Worm (Caenorhabditis elegans) whole organism, young adult: ENCODE results near the gene T28B11.1.

Experiments
- B0035.1 ChIP-seq: sonication (generic microtip); optimal IDR thresholded peaks from 2 replicates; lab custom pipeline; 2016; ENCODE audit warnings: missing genetic modification characterization, mild to moderate bottlenecking, missing compliant biosample characterization, missing genotype, missing genetic modification reagents
- C06A6.2 ChIP-seq: fragments of 200-800 bp; sonication (Bioruptor generic); conservative IDR thresholded peaks from 2 replicates; pipeline ENCODE4 v1.3.6; 2022; ENCODE audit warnings: missing genetic modification characterization, missing compliant biosample characterization
- F10E7.11 ChIP-seq: sonication (generic microtip); optimal IDR thresholded peaks from 2 replicates; lab custom pipeline; 2017; ENCODE audit warnings: mild to moderate bottlenecking, missing genetic modification characterization, moderate library complexity, missing compliant biosample characterization
- F22D6.2 ChIP-seq: sonication (generic microtip); optimal IDR thresholded peaks from 2 replicates; lab custom pipeline; 2016; ENCODE audit warnings: mild to moderate bottlenecking, missing genetic modification characterization, missing compliant biosample characterization
- F23B12.7 ChIP-seq: sonication (generic microtip); optimal IDR thresholded peaks from 2 replicates; lab custom pipeline; 2017; ENCODE audit warnings: missing genetic modification characterization, mild to moderate bottlenecking, missing compliant biosample characterization, antibody characterized with exemption, moderate library complexity; ENCODE audit not compliant: insufficient read depth
- F33H1.4 ChIP-seq: fragments of 200-800 bp; sonication (Bioruptor generic); IDR thresholded peaks from 2 replicates; pipeline ENCODE4 v1.3.6; 2022; ENCODE audit warnings: missing genetic modification reagents, missing genetic modification characterization, missing compliant biosample characterization
- F37B4.10 ChIP-seq: fragments of 200-800 bp; sonication (Bioruptor generic); IDR thresholded peaks from 2 replicates; pipeline ENCODE4 v1.3.6; 2022; ENCODE audit warnings: missing genetic modification characterization, missing compliant biosample characterization
- K11D2.4 ChIP-seq: fragments of 200-800 bp; sonication (Bioruptor generic); IDR thresholded peaks from 2 replicates; pipeline ENCODE4 v1.3.6; 2022; ENCODE audit warnings: missing genetic modification reagents, missing genetic modification characterization, missing compliant biosample characterization
- K12H6.12 ChIP-seq: fragments of 200-800 bp; sonication (Bioruptor generic); optimal IDR thresholded peaks from 2 replicates; lab custom pipeline; 2018; ENCODE audit warnings: mild to moderate bottlenecking, missing genetic modification characterization, missing compliant biosample characterization
- T26A5.8 ChIP-seq: sonication (generic microtip); optimal IDR thresholded peaks from 2 replicates; lab custom pipeline; 2016; ENCODE audit warnings: missing genetic modification characterization, missing compliant biosample characterization
- Y53G8AR.9 ChIP-seq: fragments of 200-800 bp; sonication (Bioruptor generic); conservative IDR thresholded peaks from 2 replicates; pipeline ENCODE4 v1.3.6; 2022; ENCODE audit warnings: missing genetic modification reagents, missing genetic modification characterization, missing compliant biosample characterization
- Y67H2A.10 ChIP-seq: fragments of 200-800 bp; sonication (Bioruptor generic); conservative IDR thresholded peaks from 2 replicates; pipeline ENCODE4 v1.3.6; 2022; ENCODE audit warnings: missing genetic modification reagents, missing genetic modification characterization, missing compliant biosample characterization
- Y95B8A.8 ChIP-seq: fragments of 200-800 bp; sonication (Bioruptor generic); IDR thresholded peaks from 2 replicates; pipeline ENCODE4 v1.3.6; 2022; ENCODE audit warnings: missing genetic modification reagents, missing genetic modification characterization, missing compliant biosample characterization
- aptf-2 ChIP-seq: fragments of 200-800 bp; sonication (Bioruptor generic); conservative IDR thresholded peaks from 2 replicates; pipeline ENCODE4 v1.3.6; 2022; ENCODE audit warnings: missing genetic modification reagents, missing genetic modification characterization, missing compliant biosample characterization
- aptf-3 ChIP-seq: fragments of 200-800 bp; sonication (Bioruptor generic); IDR thresholded peaks from 2 replicates; pipeline ENCODE4 v1.3.6; 2022; ENCODE audit warnings: missing genetic modification characterization, missing compliant biosample characterization
- atf-7 ChIP-seq: sonication (generic microtip); optimal IDR thresholded peaks from 2 replicates; lab custom pipeline; 2017; ENCODE audit warnings: mild to moderate bottlenecking, missing genetic modification characterization, missing compliant biosample characterization
- athp-1 ChIP-seq: sonication (generic microtip); optimal IDR thresholded peaks from 2 replicates; lab custom pipeline; 2017; ENCODE audit warnings: mild to moderate bottlenecking, missing genetic modification characterization, missing compliant biosample characterization
- attf-3 ChIP-seq: fragments of 200-800 bp; sonication (Bioruptor generic); conservative IDR thresholded peaks from 2 replicates; pipeline ENCODE4 v1.3.6; 2022; ENCODE audit warnings: missing genetic modification reagents, missing genetic modification characterization, missing compliant biosample characterization
- cebp-1 ChIP-seq, 2 experiments: fragments of 200-800 bp in 1 of 2; sonication (Bioruptor generic) in 1 of 2; sonication (generic microtip) in 1 of 2; IDR thresholded peaks in 1 of 2; optimal IDR thresholded peaks in 1 of 2; 2 replicates each; pipeline versions ENCODE4 v1.3.6 to Lab custom; 2017 to 2022; ENCODE audit warnings: missing compliant biosample characterization in 2 of 2, missing genetic modification characterization in 2 of 2, mild to moderate bottlenecking in 1 of 2, missing genetic modification reagents in 1 of 2, moderate library complexity in 1 of 2
- ceh-100 ChIP-seq: fragments of 200-800 bp; sonication (Bioruptor generic); IDR thresholded peaks from 2 replicates; pipeline ENCODE4 v1.3.6; 2022; ENCODE audit warnings: missing genetic modification reagents, missing genetic modification characterization, missing compliant biosample characterization
- ceh-58 ChIP-seq: fragments of 200-800 bp; sonication (Bioruptor generic); IDR thresholded peaks from 2 replicates; pipeline ENCODE4 v1.3.6; 2022; ENCODE audit warnings: missing genetic modification characterization, missing compliant biosample characterization
- chd-7 ChIP-seq: sonication (generic microtip); optimal IDR thresholded peaks from 2 replicates; lab custom pipeline; 2016; ENCODE audit warnings: mild to moderate bottlenecking, missing genetic modification characterization, moderate library complexity, missing compliant biosample characterization
- die-1 ChIP-seq: sonication (generic microtip); optimal IDR thresholded peaks from 2 replicates; lab custom pipeline; 2016; ENCODE audit warnings: missing genotype, mild to moderate bottlenecking, missing genetic modification characterization, missing compliant biosample characterization
- dpff-1 ChIP-seq: sonication (generic microtip); optimal IDR thresholded peaks from 2 replicates; lab custom pipeline; 2017; ENCODE audit warnings: mild to moderate bottlenecking, missing genetic modification characterization, missing compliant biosample characterization
- efl-1 ChIP-seq: fragments of 150-350 bp; optimal IDR thresholded peaks from 2 replicates; lab custom pipeline; 2014; ENCODE audit warnings: missing biosample characterization, missing genetic modification reagents, missing genetic modification characterization
- egrh-3 ChIP-seq: fragments of 200-800 bp; sonication (Bioruptor generic); IDR thresholded peaks from 2 replicates; pipeline ENCODE4 v1.3.6; 2022; ENCODE audit warnings: missing genetic modification reagents, missing genetic modification characterization, missing compliant biosample characterization
- gei-17 ChIP-seq: fragments of 200-800 bp; sonication (Bioruptor generic); optimal IDR thresholded peaks from 2 replicates; lab custom pipeline; 2018; ENCODE audit warnings: mild to moderate bottlenecking, missing genetic modification characterization, missing compliant biosample characterization
- hlh-12 ChIP-seq: sonication (generic microtip); optimal IDR thresholded peaks from 2 replicates; lab custom pipeline; 2016; ENCODE audit warnings: missing genetic modification characterization, missing compliant biosample characterization
- hlh-26 ChIP-seq: fragments of 200-800 bp; sonication (Bioruptor generic); conservative IDR thresholded peaks from 2 replicates; pipeline ENCODE4 v1.3.6; 2022; ENCODE audit warnings: missing genetic modification reagents, missing genetic modification characterization, missing compliant biosample characterization
- hrde-1 ChIP-seq: sonication (generic microtip); optimal IDR thresholded peaks from 2 replicates; lab custom pipeline; 2016; ENCODE audit warnings: missing genetic modification characterization, mild to moderate bottlenecking, missing compliant biosample characterization, moderate library complexity, missing genotype, missing genetic modification reagents, borderline replicate concordance
- lin-35 ChIP-seq, 3 experiments: fragments of 150-350 bp in 2 of 3; sonication (generic microtip) in 1 of 3; optimal IDR thresholded peaks; 2 replicates each; lab custom pipeline; 2014 to 2018; ENCODE audit warnings: missing biosample characterization in 3 of 3, missing genetic modification characterization in 3 of 3, missing genetic modification reagents in 3 of 3
- lir-1 ChIP-seq: fragments of 200-800 bp; sonication (Bioruptor generic); conservative IDR thresholded peaks from 2 replicates; pipeline ENCODE4 v1.3.6; 2022; ENCODE audit warnings: missing genetic modification reagents, missing genetic modification characterization, missing compliant biosample characterization
- lsl-1 ChIP-seq: fragments of 200-800 bp; sonication (Bioruptor generic); optimal IDR thresholded peaks from 2 replicates; lab custom pipeline; 2018; ENCODE audit warnings: mild to moderate bottlenecking, missing genetic modification characterization, moderate library complexity, missing compliant biosample characterization
- lsy-27 ChIP-seq: sonication (generic microtip); optimal IDR thresholded peaks from 2 replicates; lab custom pipeline; 2017; ENCODE audit warnings: missing genetic modification characterization, mild to moderate bottlenecking, missing compliant biosample characterization, antibody characterized with exemption, missing genotype, borderline replicate concordance; ENCODE audit not compliant: insufficient read depth
- mel-28 ChIP-seq: sonication (generic microtip); optimal IDR thresholded peaks from 2 replicates; lab custom pipeline; 2016; ENCODE audit warnings: borderline replicate concordance, mild to moderate bottlenecking, missing genetic modification characterization, missing compliant biosample characterization
- nfya-2 ChIP-seq: fragments of 200-800 bp; sonication (Bioruptor generic); IDR thresholded peaks from 2 replicates; pipeline ENCODE4 v1.3.6; 2022; ENCODE audit warnings: missing genetic modification reagents, missing genetic modification characterization, missing compliant biosample characterization
- nfyb-1 ChIP-seq: fragments of 200-800 bp; sonication (Bioruptor generic); IDR thresholded peaks from 2 replicates; pipeline ENCODE4 v1.3.6; 2022; ENCODE audit warnings: missing genetic modification reagents, missing genetic modification characterization, missing compliant biosample characterization
- nhr-120 ChIP-seq: fragments of 200-800 bp; sonication (Bioruptor generic); IDR thresholded peaks from 2 replicates; pipeline ENCODE4 v1.3.6; 2022; ENCODE audit warnings: missing genetic modification characterization, missing compliant biosample characterization
- pha-4 ChIP-seq: fragments of 150-350 bp; sonication (generic microtip); optimal IDR thresholded peaks from 2 replicates; lab custom pipeline; 2014; ENCODE audit warnings: missing biosample characterization, missing genetic modification reagents, missing genetic modification characterization
- repo-1 ChIP-seq: sonication (generic microtip); optimal IDR thresholded peaks from 2 replicates; lab custom pipeline; 2017; ENCODE audit warnings: mild to moderate bottlenecking, missing genetic modification characterization, missing compliant biosample characterization
- sdz-38 ChIP-seq: sonication (generic microtip); optimal IDR thresholded peaks from 2 replicates; lab custom pipeline; 2016; ENCODE audit warnings: missing genotype, missing genetic modification characterization, missing compliant biosample characterization
- snpc-3.4 ChIP-seq: sonication (generic microtip); optimal IDR thresholded peaks from 2 replicates; lab custom pipeline; 2017; ENCODE audit warnings: missing genetic modification characterization, mild to moderate bottlenecking, missing compliant biosample characterization, antibody characterized with exemption, moderate library complexity, missing genotype, missing genetic modification reagents
- somi-1 ChIP-seq: fragments of 200-800 bp; sonication (Bioruptor generic); optimal IDR thresholded peaks from 2 replicates; lab custom pipeline; 2018; ENCODE audit warnings: mild to moderate bottlenecking, missing genetic modification characterization, missing compliant biosample characterization
- sptf-2 ChIP-seq: fragments of 200-800 bp; sonication (Bioruptor generic); optimal IDR thresholded peaks from 2 replicates; lab custom pipeline; 2018; ENCODE audit warnings: mild to moderate bottlenecking, missing genetic modification characterization, missing compliant biosample characterization
- tbx-9 ChIP-seq: sonication (generic microtip); optimal IDR thresholded peaks from 2 replicates; lab custom pipeline; 2016; ENCODE audit warnings: borderline replicate concordance, missing genetic modification characterization, inconsistent platforms, missing compliant biosample characterization
- ztf-18 ChIP-seq: sonication (generic microtip); optimal IDR thresholded peaks from 2 replicates; lab custom pipeline; 2016; ENCODE audit warnings: missing genotype, mild to moderate bottlenecking, missing genetic modification characterization, missing compliant biosample characterization
- ztf-28 ChIP-seq: fragments of 200-800 bp; sonication (Bioruptor generic); IDR thresholded peaks from 2 replicates; pipeline ENCODE4 v1.3.6; 2022; ENCODE audit warnings: missing genetic modification reagents, missing genetic modification characterization, missing compliant biosample characterization

T28B11.1 gene

DNA sequence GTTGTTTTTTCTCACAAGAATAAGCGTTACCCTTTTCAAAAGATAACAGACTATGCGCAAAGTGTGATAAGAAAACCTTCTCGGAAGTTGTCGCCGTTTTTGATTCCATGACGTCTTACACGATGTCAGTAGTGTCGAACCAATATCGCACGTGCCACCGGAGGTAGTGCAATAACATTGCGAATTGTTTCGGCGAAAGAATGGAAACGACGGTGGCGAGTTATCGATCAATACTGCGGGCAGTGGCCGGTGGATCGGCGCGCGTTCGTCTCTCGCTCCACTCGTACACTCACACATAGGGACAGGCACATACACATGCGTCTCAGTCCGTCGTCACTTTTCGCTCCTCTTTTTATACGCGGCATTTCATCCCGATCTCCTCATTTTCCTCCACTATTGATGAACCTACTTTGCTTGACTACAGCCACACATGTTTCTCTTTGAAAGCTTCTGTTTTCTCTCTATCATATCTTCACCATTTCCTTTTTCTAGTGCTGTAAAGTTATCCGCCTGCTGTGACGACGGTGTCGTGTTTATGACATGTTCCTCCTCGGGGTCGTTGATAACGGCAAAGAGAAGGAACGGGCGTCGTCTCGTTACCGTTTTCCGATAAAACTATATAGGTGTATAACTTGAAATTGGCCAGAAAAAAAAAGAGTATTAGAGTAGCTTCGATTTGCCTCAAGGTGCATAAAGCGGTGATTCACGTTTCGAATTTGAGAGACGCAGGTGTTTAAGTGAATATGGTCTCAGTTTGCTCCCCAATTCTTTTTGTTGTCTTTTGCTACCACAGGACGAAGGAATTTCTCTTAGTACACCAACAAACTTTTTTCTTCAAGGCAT lies 50.9 kb downstream of the T28B11.1 start (continued):
- no peak for TF ChIP-seq Y95B8A.8 (GFP tag; lab: Robert Waterston, UW)
- TF ChIP-seq lir-1 = no peak
- no peak for TF ChIP-seq F22D6.2 (tag; lab: Kevin White, UChicago)
- TF ChIP-seq attf-3 (GFP tag; lab: Robert Waterston, UW) = no peak
- no peak for TF ChIP-seq repo-1
- TF ChIP-seq Y67H2A.10 (GFP tag; lab: Robert Waterston, UW) = no peak
- TF ChIP-seq ceh-58 (GFP tag; lab: Robert Waterston, UW) = no peak
- no peak for TF ChIP-seq ceh-100
- TF ChIP-seq ztf-28 (GFP tag; lab: Robert Waterston, UW) = no peak
- no peak for TF ChIP-seq athp-1 (tag; lab: Kevin White, UChicago)
- TF ChIP-seq K12H6.12 (tag; lab: Kevin White, UChicago) = no peak
- TF ChIP-seq T26A5.8 (tag; lab: Kevin White, UChicago) = no peak
- TF ChIP-seq dpff-1 (tag; lab: Kevin White, UChicago) = no peak
- TF ChIP-seq nhr-120 (GFP tag; lab: Robert Waterston, UW) = no peak
- no peak for TF ChIP-seq snpc-3.4 (tag; lab: Kevin White, UChicago)
- no peak for TF ChIP-seq egrh-3 (GFP tag; lab: Robert Waterston, UW)
- TF ChIP-seq pha-4 = no peak
- TF ChIP-seq C06A6.2 (GFP tag; lab: Robert Waterston, UW) = no peak
- no peak for TF ChIP-seq Y53G8AR.9
- no peak for TF ChIP-seq B0035.1
- no peak for TF ChIP-seq F37B4.10 (GFP tag; lab: Robert Waterston, UW)
- TF ChIP-seq ztf-18 = no peak
- no peak for TF ChIP-seq F10E7.11
- no peak for TF ChIP-seq gei-17 (GFP tag; lab: Kevin White, UChicago)
- TF ChIP-seq nfya-2 = no peak
- TF ChIP-seq tbx-9 = no peak
- TF ChIP-seq lin-35 (GFP tag; optimal IDR thresholded peaks at IDR 0.05; lab: Kevin White, UChicago) = no peak
- peak; percentile 53; the same call in 1 of the 2 replicates for TF ChIP-seq nfyb-1
- TF ChIP-seq sdz-38 (tag; lab: Kevin White, UChicago) = no peak
- no peak for TF ChIP-seq lsy-27 (tag; lab: Kevin White, UChicago)
- no peak for TF ChIP-seq aptf-3 (GFP tag; lab: Robert Waterston, UW)
- peak; percentile 33 for TF ChIP-seq die-1 (tag; lab: Kevin White, UChicago)
- TF ChIP-seq hlh-12 (tag; lab: Kevin White, UChicago) = no peak
- TF ChIP-seq F23B12.7 (tag; lab: Kevin White, UChicago) = no peak
- TF ChIP-seq chd-7 (tag; lab: Kevin White, UChicago) = peak; percentile 27
- TF ChIP-seq aptf-2 = no peak
- TF ChIP-seq somi-1 (GFP tag; lab: Kevin White, UChicago) = peak; percentile 29
- no peak for TF ChIP-seq atf-7 (tag; lab: Kevin White, UChicago)
- TF ChIP-seq, all 124 proteins: peak for 18

DNA sequence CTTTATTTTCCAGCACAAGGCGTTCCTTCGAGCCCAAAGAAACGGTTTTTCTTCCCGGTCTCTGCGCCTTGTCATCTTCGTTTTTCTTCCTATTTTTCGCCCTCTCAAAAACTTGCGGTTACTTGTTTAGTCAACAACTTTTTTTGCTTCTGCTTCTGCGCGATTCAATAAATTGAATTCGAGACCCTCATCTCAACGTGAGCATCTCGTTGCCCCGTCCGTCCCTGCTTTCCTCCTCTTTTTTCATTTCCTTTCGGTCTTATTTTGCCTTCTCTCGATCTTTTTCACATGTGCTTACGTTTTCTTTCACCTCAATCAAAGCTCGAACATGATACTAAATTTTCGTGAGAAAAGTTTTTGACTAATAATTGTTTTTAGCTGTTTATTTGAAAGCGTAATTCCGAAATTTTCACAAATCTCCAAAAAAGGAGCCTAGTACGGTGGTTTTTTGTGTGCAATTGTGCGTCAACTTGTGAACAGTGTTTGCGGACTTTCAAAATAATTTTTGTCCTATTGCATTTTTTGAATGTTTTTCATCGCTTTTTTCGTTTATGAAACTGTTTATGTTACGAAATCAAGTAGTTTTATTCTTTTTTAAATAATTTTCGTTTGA lies 52.1 kb downstream of the T28B11.1 start:
- TF ChIP-seq hlh-26 (GFP tag; lab: Robert Waterston, UW) = no peak
- peak; percentile 51 for TF ChIP-seq lsl-1
- no peak for TF ChIP-seq K11D2.4 (GFP tag; lab: Robert Waterston, UW)
- no peak for TF ChIP-seq cebp-1 (GFP tag; IDR thresholded peaks at IDR 0.05; lab: Robert Waterston, UW)
- TF ChIP-seq cebp-1 (tag; optimal IDR thresholded peaks at IDR 0.05; lab: Kevin White, UChicago) = peak; percentile 11
- no peak for TF ChIP-seq hrde-1
- no peak for TF ChIP-seq sptf-2 (GFP tag; lab: Kevin White, UChicago)
- no peak for TF ChIP-seq mel-28 (tag; lab: Kevin White, UChicago)
- no peak for TF ChIP-seq ceh-58 (GFP tag; lab: Robert Waterston, UW)
- TF ChIP-seq tbx-9 = no peak
- no peak for TF ChIP-seq nfyb-1
- TF ChIP-seq F33H1.4 (GFP tag; lab: Robert Waterston, UW) = no peak
- TF ChIP-seq efl-1 (GFP tag; lab: Kevin White, UChicago) = no peak
